Worm (Caenorhabditis elegans): ENCODE results near the gene dyrb-1.

dyrb-1 gene

ce11 chrII:9064437-9064836 is 42.5 kb downstream of the dyrb-1 start (continued):
- TF ChIP-seq zag-1 (tag; optimal IDR thresholded peaks at IDR 0.05) (no peak), pag-3 (tag; optimal IDR thresholded peaks at IDR 0.05; ENCODE audit: borderline replicate concordance, insufficient read depth) (peak; percentile 32), mdl-1 (tag; optimal IDR thresholded peaks at IDR 0.05) (peak in 1 of 2 experiments; percentile 7), snpc-4 (tag; optimal IDR thresholded peaks at IDR 0.05) (no peak), rnt-1 (tag; optimal IDR thresholded peaks at IDR 0.05) (peak; percentile 26), C04F5.9 (tag; optimal IDR thresholded peaks at IDR 0.05) (no peak), lin-39 (tag; optimal IDR thresholded peaks at IDR 0.05) (peak; percentile 22), hlh-17 (GFP tag; optimal IDR thresholded peaks at IDR 0.05; ENCODE audit: borderline replicate concordance) (no peak), mab-9 (GFP tag; IDR thresholded peaks at IDR 0.05) (no peak), nhr-11 (tag; optimal IDR thresholded peaks at IDR 0.05) (no peak), nhr-19 (GFP tag; conservative IDR thresholded peaks at IDR 0.05) (no peak), fkh-4 (tag; optimal IDR thresholded peaks at IDR 0.05; ENCODE audit: borderline replicate concordance) (no peak), ceh-88 (GFP tag; IDR thresholded peaks at IDR 0.05) (no peak), Y116A8C.19 (tag; optimal IDR thresholded peaks at IDR 0.05; ENCODE audit: borderline replicate concordance) (no peak)

ce11 chrII:9063350-9063749 is 43.6 kb downstream of the dyrb-1 start:
- no peak for TF ChIP-seq nhr-12 (tag; optimal IDR thresholded peaks at IDR 0.05)
- TF ChIP-seq lir-3 (tag; optimal IDR thresholded peaks at IDR 0.05; ENCODE audit: poor library complexity) = no peak
- TF ChIP-seq fkh-8 (tag; optimal IDR thresholded peaks at IDR 0.05) = no peak
- no peak for TF ChIP-seq zag-1 (tag; optimal IDR thresholded peaks at IDR 0.05)
- peak; percentile 7 for TF ChIP-seq nhr-71 (tag; optimal IDR thresholded peaks at IDR 0.05)
- TF ChIP-seq nhr-19 (GFP tag; conservative IDR thresholded peaks at IDR 0.05) = no peak
- TF ChIP-seq unc-62 (GFP tag; optimal IDR thresholded peaks at IDR 0.05) = no peak
- TF ChIP-seq nhr-237 (tag; optimal IDR thresholded peaks at IDR 0.05) = no peak
- no peak for TF ChIP-seq egl-27 (tag; optimal IDR thresholded peaks at IDR 0.05)
- no peak for TF ChIP-seq mdl-1 (tag; optimal IDR thresholded peaks at IDR 0.05)
- TF ChIP-seq nhr-20 (tag; optimal IDR thresholded peaks at IDR 0.05) = no peak
- peak in 1 of 2 experiments; percentile 58 for TF ChIP-seq ztf-11 (tag; optimal IDR thresholded peaks at IDR 0.05)
- TF ChIP-seq tbx-2 (tag; optimal IDR thresholded peaks at IDR 0.05) = peak; percentile 13
- TF ChIP-seq ceh-88 (GFP tag; IDR thresholded peaks at IDR 0.05) = no peak
- no peak for TF ChIP-seq ama-1 (optimal IDR thresholded peaks at IDR 0.05)
- TF ChIP-seq egl-13 (tag; optimal IDR thresholded peaks at IDR 0.05) = no peak

ce11 chrII:9062261-9062948 is 44.5 kb downstream of the dyrb-1 start:
- no peak for TF ChIP-seq efl-3 (GFP tag; optimal IDR thresholded peaks at IDR 0.05)
- no peak for TF ChIP-seq aha-1 (tag; optimal IDR thresholded peaks at IDR 0.05)
- no peak for TF ChIP-seq blmp-1 (tag; optimal IDR thresholded peaks at IDR 0.05)
- no peak for TF ChIP-seq snpc-4 (tag; optimal IDR thresholded peaks at IDR 0.05)
- TF ChIP-seq skn-1 (tag; optimal IDR thresholded peaks at IDR 0.05) = peak; percentile 60
- TF ChIP-seq ceh-63 (GFP tag; optimal IDR thresholded peaks at IDR 0.05) = no peak
- no peak for TF ChIP-seq jun-1 (tag; optimal IDR thresholded peaks at IDR 0.05)
- TF ChIP-seq nhr-77 (tag; optimal IDR thresholded peaks at IDR 0.05) = no peak
- no peak for TF ChIP-seq unc-98 (GFP tag; IDR thresholded peaks at IDR 0.05)
- TF ChIP-seq hlh-17 (GFP tag; optimal IDR thresholded peaks at IDR 0.05; ENCODE audit: borderline replicate concordance) = no peak
- peak; percentile 66 for TF ChIP-seq nhr-85 (tag)
- TF ChIP-seq C34B4.2 (tag; optimal IDR thresholded peaks at IDR 0.05) = no peak
- no peak for TF ChIP-seq dpl-1 (GFP tag; optimal IDR thresholded peaks at IDR 0.05)
- no peak for TF ChIP-seq elt-3 (tag; optimal IDR thresholded peaks at IDR 0.05)
- no peak for TF ChIP-seq lin-13 (GFP tag; optimal IDR thresholded peaks at IDR 0.05)
- TF ChIP-seq unc-86 (tag; optimal IDR thresholded peaks at IDR 0.05) = no peak
- TF ChIP-seq nhr-237 (tag; optimal IDR thresholded peaks at IDR 0.05) = no peak
- no peak for TF ChIP-seq lin-14 (GFP tag; optimal IDR thresholded peaks at IDR 0.05)
- TF ChIP-seq zag-1 (tag; optimal IDR thresholded peaks at IDR 0.05) = no peak
- no peak for TF ChIP-seq efl-1 (optimal IDR thresholded peaks at IDR 0.05)
- peak in 1 of 2 experiments; percentile 21 for TF ChIP-seq efl-1 (GFP tag; optimal IDR thresholded peaks at IDR 0.05 in 1 of 2)
- no peak for TF ChIP-seq ceh-88 (GFP tag; IDR thresholded peaks at IDR 0.05)
- no peak for TF ChIP-seq nhr-71 (tag; optimal IDR thresholded peaks at IDR 0.05)
- no peak for TF ChIP-seq sox-4 (tag; optimal IDR thresholded peaks at IDR 0.05)
- no peak for TF ChIP-seq unc-130 (tag; optimal IDR thresholded peaks at IDR 0.05)
- TF ChIP-seq nhr-20 (tag; optimal IDR thresholded peaks at IDR 0.05) = no peak
- TF ChIP-seq nhr-19 (GFP tag; conservative IDR thresholded peaks at IDR 0.05) = no peak
- no peak for TF ChIP-seq mab-9 (GFP tag; IDR thresholded peaks at IDR 0.05)
- TF ChIP-seq pag-3 (tag; optimal IDR thresholded peaks at IDR 0.05; ENCODE audit: borderline replicate concordance, insufficient read depth) = no peak
- TF ChIP-seq ama-1 (optimal IDR thresholded peaks at IDR 0.05) = no peak
- TF ChIP-seq lin-39 (tag; optimal IDR thresholded peaks at IDR 0.05) = no peak
- TF ChIP-seq rnt-1 (tag; optimal IDR thresholded peaks at IDR 0.05) = peak; percentile 19
- no peak for TF ChIP-seq tlp-1 (tag; optimal IDR thresholded peaks at IDR 0.05)
